Worm (Caenorhabditis elegans) whole organism, L4 larva: ENCODE data around the gene H04D03.7.

Experiments used
- dpl-1 ChIP-seq: fragments of 150-350 bp; optimal IDR thresholded peaks from 2 replicates; lab custom pipeline; 2014; ENCODE audit warnings: missing biosample characterization, missing genetic modification reagents, missing genetic modification characterization
- lin-15B ChIP-seq: fragments of 150-350 bp; sonication (generic microtip); optimal IDR thresholded peaks from 3 replicates; lab custom pipeline; 2014; ENCODE audit warnings: missing biosample characterization, missing genetic modification characterization
- lin-38 ChIP-seq: fragments of 200-800 bp; sonication (Bioruptor generic); IDR thresholded peaks from 2 replicates; pipeline ENCODE4 v1.3.6; 2022; ENCODE audit warnings: missing genetic modification reagents, missing genetic modification characterization, missing compliant biosample characterization
- lsy-2 ChIP-seq, 2 experiments: fragments of 150-350 bp in 1 of 2; sonication (generic microtip) in 1 of 2; optimal IDR thresholded peaks; 2 replicates each; lab custom pipeline; 2014 to 2017; ENCODE audit warnings: missing biosample characterization in 2 of 2, missing genetic modification characterization in 2 of 2
- mep-1 ChIP-seq: fragments of 150-350 bp; sonication (generic microtip); optimal IDR thresholded peaks from 3 replicates; lab custom pipeline; 2014; ENCODE audit warnings: missing biosample characterization, missing genetic modification characterization
- nhr-10 ChIP-seq: fragments of 150-350 bp; optimal IDR thresholded peaks from 2 replicates; lab custom pipeline; 2014; ENCODE audit warnings: missing biosample characterization, missing genetic modification characterization
- nhr-237 ChIP-seq: sonication (generic microtip); optimal IDR thresholded peaks from 2 replicates; lab custom pipeline; 2017; ENCODE audit warnings: missing biosample characterization, missing genetic modification characterization
- nhr-41 ChIP-seq: fragments of 200-800 bp; sonication (Bioruptor generic); IDR thresholded peaks from 2 replicates; pipeline ENCODE4 v1.3.6; 2022; ENCODE audit warnings: missing genetic modification reagents, missing genetic modification characterization, missing compliant biosample characterization
- nhr-77 ChIP-seq: fragments of 150-350 bp; optimal IDR thresholded peaks from 2 replicates; lab custom pipeline; 2014; ENCODE audit warnings: missing biosample characterization, missing genetic modification characterization
- skn-1 ChIP-seq: fragments of 150-350 bp; optimal IDR thresholded peaks from 2 replicates; lab custom pipeline; 2014; ENCODE audit warnings: missing biosample characterization, missing genetic modification characterization
- snpc-4 ChIP-seq: fragments of 150-350 bp; optimal IDR thresholded peaks from 2 replicates; lab custom pipeline; 2014; ENCODE audit warnings: missing biosample characterization, missing genetic modification characterization
- tag-97 ChIP-seq: fragments of 200-800 bp; sonication (Bioruptor generic); IDR thresholded peaks from 2 replicates; pipeline ENCODE4 v1.3.6; 2022; ENCODE audit warnings: missing genetic modification characterization, missing compliant biosample characterization
- zag-1 ChIP-seq: fragments of 150-350 bp; optimal IDR thresholded peaks from 2 replicates; lab custom pipeline; 2014; ENCODE audit warnings: missing biosample characterization, missing genetic modification characterization
- ztf-11 ChIP-seq: fragments of 150-350 bp; optimal IDR thresholded peaks from 2 replicates; lab custom pipeline; 2014; ENCODE audit warnings: missing biosample characterization, missing genetic modification characterization

ce11 chrIII:10469574-10470055 is 23.0 kb upstream of the H04D03.7 start, which contains the start of gene D2045.5:
- TF ChIP-seq nhr-237 (tag; lab: Kevin White, UChicago): no peak
- TF ChIP-seq lsy-2 (tag; optimal IDR thresholded peaks at IDR 0.05; lab: Kevin White, UChicago): no peak
- no peak for TF ChIP-seq lin-38 (GFP tag; lab: Robert Waterston, UW)
- no peak for TF ChIP-seq snpc-4 (tag; lab: Kevin White, UChicago)
- TF ChIP-seq skn-1: no peak
- no peak for TF ChIP-seq nhr-10 (tag; lab: Kevin White, UChicago)
- no peak for TF ChIP-seq ztf-11 (tag; lab: Kevin White, UChicago)
- no peak for TF ChIP-seq nhr-77
- TF ChIP-seq zag-1 (tag; lab: Kevin White, UChicago): no peak
- no peak for TF ChIP-seq dpl-1 (GFP tag; lab: Kevin White, UChicago)
- TF ChIP-seq lin-15B (tag; lab: Kevin White, UChicago): no peak
- TF ChIP-seq mep-1 (tag; lab: Kevin White, UChicago): no peak
- no peak for TF ChIP-seq nhr-41 (GFP tag; lab: Robert Waterston, UW)
- TF ChIP-seq tag-97: no peak
